Fruit fly (Drosophila melanogaster) whole organism: ENCODE data around the gene Iru.

Experiments used
- CG8478 ChIP-seq: fragments of >200 bp; optimal IDR thresholded peaks from 2 replicates; lab custom pipeline; 2018; ENCODE audit warnings: inconsistent platforms
- pan ChIP-seq: fragments of >200 bp; optimal IDR thresholded peaks from 2 replicates; lab custom pipeline; 2017
- psq ChIP-seq: fragments of >200 bp; optimal IDR thresholded peaks from 2 replicates; lab custom pipeline; 2017
- usp ChIP-seq: fragments of >200 bp; optimal IDR thresholded peaks from 2 replicates; lab custom pipeline; 2017; ENCODE audit warnings: missing biosample characterization, missing genetic modification characterization, mixed read lengths

DNA sequence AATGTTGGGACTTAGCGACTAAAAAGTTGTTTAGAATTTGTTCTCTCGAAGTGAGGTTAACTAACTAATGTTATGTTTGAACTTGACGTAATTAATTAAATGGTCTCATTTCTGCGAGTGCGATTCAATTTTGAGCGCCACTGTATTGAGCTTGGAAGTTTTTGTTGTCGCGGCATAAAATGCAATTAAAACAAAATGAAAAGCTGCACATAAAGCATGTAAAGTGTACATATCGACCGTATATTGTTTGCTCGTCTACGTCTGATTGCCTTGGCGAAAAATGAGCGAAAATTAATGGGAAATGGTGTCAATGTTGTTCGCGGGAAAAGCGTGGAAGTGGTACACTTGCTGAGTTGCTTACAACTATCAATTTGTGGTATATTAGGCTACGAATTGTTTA is 10.6 kb downstream of the Iru start:
- TF ChIP-seq psq (lab: Kevin White, UChicago), result no peak
- no peak for TF ChIP-seq pan (lab: Kevin White, UChicago)
- no peak for TF ChIP-seq usp (GFP tag; lab: Kevin White, UChicago)
- no peak for TF ChIP-seq CG8478 (lab: Kevin White, UChicago)
